Worm (Caenorhabditis elegans) whole organism, L1 larva: ENCODE data around the gene pcs-1.

Experiments used
- C04F5.9 ChIP-seq: sonication (generic microtip); optimal IDR thresholded peaks from 2 replicates; lab custom pipeline; 2016; ENCODE audit warnings: missing genetic modification characterization, missing compliant biosample characterization
- C34B4.2 ChIP-seq: sonication (generic microtip); optimal IDR thresholded peaks from 2 replicates; lab custom pipeline; 2017; ENCODE audit warnings: mild to moderate bottlenecking, missing genetic modification characterization, missing compliant biosample characterization
- aha-1 ChIP-seq: fragments of 150-350 bp; optimal IDR thresholded peaks from 2 replicates; lab custom pipeline; 2014; ENCODE audit warnings: missing biosample characterization, missing genetic modification characterization
- alr-1 ChIP-seq: fragments of 200-800 bp; sonication (Bioruptor generic); optimal IDR thresholded peaks from 2 replicates; lab custom pipeline; 2018; ENCODE audit warnings: borderline replicate concordance, mild to moderate bottlenecking, missing genetic modification characterization, missing compliant biosample characterization
- blmp-1 ChIP-seq: fragments of 150-350 bp; optimal IDR thresholded peaks from 2 replicates; lab custom pipeline; 2014; ENCODE audit warnings: missing biosample characterization, missing genetic modification characterization
- ceh-8 ChIP-seq: fragments of 200-800 bp; sonication (Bioruptor generic); optimal IDR thresholded peaks from 2 replicates; lab custom pipeline; 2018; ENCODE audit warnings: mild to moderate bottlenecking, missing genetic modification characterization, moderate library complexity, missing compliant biosample characterization
- ceh-82 ChIP-seq, 3 experiments: fragments of 150-350 bp in 1 of 3; sonication (generic microtip) in 2 of 3; optimal IDR thresholded peaks; 2 replicates each; lab custom pipeline; 2014 to 2017; ENCODE audit warnings: missing biosample characterization in 3 of 3, missing genetic modification characterization in 3 of 3
- ceh-88 ChIP-seq: fragments of 200-800 bp; sonication (Bioruptor generic); IDR thresholded peaks from 2 replicates; pipeline ENCODE4 v1.3.6; 2022; ENCODE audit warnings: missing genetic modification characterization, missing compliant biosample characterization
- ceh-90 ChIP-seq: sonication (generic microtip); optimal IDR thresholded peaks from 2 replicates; lab custom pipeline; 2016; ENCODE audit warnings: missing genetic modification characterization, missing compliant biosample characterization
- ces-1 ChIP-seq: fragments of 150-350 bp; optimal IDR thresholded peaks from 2 replicates; lab custom pipeline; 2014; ENCODE audit warnings: missing biosample characterization, missing genetic modification reagents, missing genetic modification characterization
- dpl-1 ChIP-seq, 3 experiments: fragments of 150-350 bp in 2 of 3; sonication (generic microtip) in 1 of 3; optimal IDR thresholded peaks; 2 replicates each; lab custom pipeline; 2014 to 2017; ENCODE audit warnings: missing biosample characterization in 3 of 3, missing genetic modification characterization in 3 of 3, missing genetic modification reagents in 3 of 3
- dsc-1 ChIP-seq: sonication (generic microtip); optimal IDR thresholded peaks from 2 replicates; lab custom pipeline; 2016; ENCODE audit warnings: mild to moderate bottlenecking, missing genetic modification characterization, missing compliant biosample characterization
- efl-1 ChIP-seq, 4 experiments: fragments of 150-350 bp; optimal IDR thresholded peaks in 3 of 4; peaks in 1 of 4; 1 replicate in 1 of 4; 2 replicates in 3 of 4; lab custom pipeline; 2014; ENCODE audit warnings: missing biosample characterization in 2 of 4, missing genetic modification characterization in 2 of 4, missing genetic modification reagents in 2 of 4
- efl-3 ChIP-seq: fragments of 200-800 bp; sonication (Bioruptor generic); optimal IDR thresholded peaks from 2 replicates; lab custom pipeline; 2018; ENCODE audit warnings: mild to moderate bottlenecking, missing genetic modification characterization, missing compliant biosample characterization
- egl-27 ChIP-seq, 2 experiments: fragments of 150-350 bp in 1 of 2; sonication (generic microtip); optimal IDR thresholded peaks; 3 replicates each; lab custom pipeline; 2017 to 2018; ENCODE audit warnings: missing biosample characterization in 2 of 2, missing genetic modification characterization in 2 of 2, missing genetic modification reagents in 2 of 2
- elt-2 ChIP-seq: sonication (generic microtip); optimal IDR thresholded peaks from 2 replicates; lab custom pipeline; 2016; ENCODE audit warnings: missing genetic modification characterization, mild to moderate bottlenecking, inconsistent platforms, missing compliant biosample characterization, missing genetic modification reagents
- fkh-10 ChIP-seq: sonication (generic microtip); optimal IDR thresholded peaks from 2 replicates; lab custom pipeline; 2017; ENCODE audit warnings: missing biosample characterization, missing genetic modification reagents, missing genetic modification characterization
- hlh-17 ChIP-seq: fragments of 200-800 bp; sonication (Bioruptor generic); optimal IDR thresholded peaks from 2 replicates; lab custom pipeline; 2018; ENCODE audit warnings: missing genetic modification characterization, mild to moderate bottlenecking, missing compliant biosample characterization, moderate library complexity, borderline replicate concordance
- hlh-4 ChIP-seq: sonication (generic microtip); optimal IDR thresholded peaks from 2 replicates; lab custom pipeline; 2016; ENCODE audit warnings: mild to moderate bottlenecking, missing genetic modification characterization, missing compliant biosample characterization
- hpl-2 ChIP-seq: fragments of 150-350 bp; optimal IDR thresholded peaks from 2 replicates; lab custom pipeline; 2014; ENCODE audit warnings: missing biosample characterization, missing genetic modification reagents, missing genetic modification characterization
- jun-1 ChIP-seq: fragments of 150-350 bp; optimal IDR thresholded peaks from 2 replicates; lab custom pipeline; 2014; ENCODE audit warnings: missing biosample characterization, missing genetic modification reagents, missing genetic modification characterization
- lin-15B ChIP-seq: fragments of 150-350 bp; sonication (generic microtip); optimal IDR thresholded peaks from 3 replicates; lab custom pipeline; 2014; ENCODE audit warnings: missing biosample characterization, missing genetic modification characterization
- lin-35 ChIP-seq, 2 experiments: fragments of 150-350 bp; optimal IDR thresholded peaks; 2 replicates each; lab custom pipeline; 2014; ENCODE audit warnings: missing biosample characterization in 2 of 2, missing genetic modification characterization in 2 of 2, missing genetic modification reagents in 2 of 2
- lin-39 ChIP-seq: fragments of 150-350 bp; optimal IDR thresholded peaks from 2 replicates; lab custom pipeline; 2014; ENCODE audit warnings: missing biosample characterization, missing genetic modification reagents, missing genetic modification characterization
- lsy-2 ChIP-seq, 2 experiments: fragments of 150-350 bp; optimal IDR thresholded peaks; 2 replicates each; lab custom pipeline; 2014; ENCODE audit warnings: missing biosample characterization in 2 of 2, missing genetic modification characterization in 2 of 2
- mab-9 ChIP-seq: fragments of 200-800 bp; sonication (Bioruptor generic); IDR thresholded peaks from 2 replicates; pipeline ENCODE4 v1.3.6; 2022; ENCODE audit warnings: missing genetic modification reagents, missing genetic modification characterization, missing compliant biosample characterization
- mdl-1 ChIP-seq, 2 experiments: fragments of 150-350 bp; optimal IDR thresholded peaks; 2 replicates each; lab custom pipeline; 2014 to 2017; ENCODE audit warnings: missing biosample characterization in 2 of 2, missing genetic modification characterization in 2 of 2, inconsistent platforms in 1 of 2
- mef-2 ChIP-seq: fragments of 150-350 bp; optimal IDR thresholded peaks from 2 replicates; lab custom pipeline; 2014; ENCODE audit warnings: missing biosample characterization, missing genetic modification characterization
- mep-1 ChIP-seq: fragments of 150-350 bp; optimal IDR thresholded peaks from 2 replicates; lab custom pipeline; 2014; ENCODE audit warnings: missing biosample characterization, missing genetic modification characterization
- nhr-12 ChIP-seq: sonication (generic microtip); optimal IDR thresholded peaks from 2 replicates; lab custom pipeline; 2017; ENCODE audit warnings: missing biosample characterization, missing genetic modification characterization
- nhr-19 ChIP-seq: fragments of 200-800 bp; sonication (Bioruptor generic); conservative IDR thresholded peaks from 2 replicates; pipeline ENCODE4 v1.3.6; 2022; ENCODE audit warnings: missing genetic modification characterization, missing compliant biosample characterization
- nhr-28 ChIP-seq: fragments of 150-350 bp; optimal IDR thresholded peaks from 2 replicates; lab custom pipeline; 2014; ENCODE audit warnings: missing biosample characterization, missing genetic modification characterization
- nhr-71 ChIP-seq: sonication (generic microtip); optimal IDR thresholded peaks from 2 replicates; lab custom pipeline; 2016; ENCODE audit warnings: mild to moderate bottlenecking, missing genetic modification characterization, moderate library complexity, missing compliant biosample characterization
- nhr-76 ChIP-seq: sonication (generic microtip); optimal IDR thresholded peaks from 2 replicates; lab custom pipeline; 2017; ENCODE audit warnings: missing biosample characterization, missing genetic modification characterization
- nhr-77 ChIP-seq: fragments of 150-350 bp; optimal IDR thresholded peaks from 2 replicates; lab custom pipeline; 2014; ENCODE audit warnings: missing biosample characterization, missing genetic modification characterization
- nhr-84 ChIP-seq: sonication (generic microtip); optimal IDR thresholded peaks from 2 replicates; lab custom pipeline; 2017; ENCODE audit warnings: missing biosample characterization, missing genetic modification characterization
- nhr-85 ChIP-seq: sonication (generic microtip); peaks from one replicate; lab custom pipeline; 2016; ENCODE audit warnings: missing genetic modification characterization, inconsistent platforms, missing compliant biosample characterization
- nhr-90 ChIP-seq: sonication (generic microtip); optimal IDR thresholded peaks from 2 replicates; lab custom pipeline; 2016; ENCODE audit warnings: mild to moderate bottlenecking, missing genetic modification characterization, missing compliant biosample characterization; ENCODE audit not compliant: poor library complexity
- pag-3 ChIP-seq: sonication (generic microtip); optimal IDR thresholded peaks from 2 replicates; lab custom pipeline; 2017; ENCODE audit warnings: missing genetic modification characterization, mild to moderate bottlenecking, missing compliant biosample characterization, antibody characterized with exemption, borderline replicate concordance; ENCODE audit not compliant: insufficient read depth
- pax-3 ChIP-seq: fragments of 200-800 bp; sonication (Bioruptor generic); optimal IDR thresholded peaks from 2 replicates; lab custom pipeline; 2018; ENCODE audit warnings: mild to moderate bottlenecking, missing genetic modification characterization, moderate library complexity, missing compliant biosample characterization
- pqm-1 ChIP-seq: sonication (generic microtip); optimal IDR thresholded peaks from 3 replicates; lab custom pipeline; 2017; ENCODE audit warnings: missing biosample characterization, missing genetic modification characterization
- skn-1 ChIP-seq: fragments of 150-350 bp; optimal IDR thresholded peaks from 2 replicates; lab custom pipeline; 2014; ENCODE audit warnings: missing biosample characterization, missing genetic modification characterization
- snu-23 ChIP-seq: sonication (generic microtip); optimal IDR thresholded peaks from 2 replicates; lab custom pipeline; 2016; ENCODE audit warnings: missing genetic modification characterization, missing compliant biosample characterization
- sox-4 ChIP-seq: sonication (generic microtip); optimal IDR thresholded peaks from 2 replicates; lab custom pipeline; 2016; ENCODE audit warnings: missing genetic modification characterization, missing compliant biosample characterization
- sptf-1 ChIP-seq: fragments of 150-350 bp; optimal IDR thresholded peaks from 2 replicates; lab custom pipeline; 2014; ENCODE audit warnings: missing biosample characterization, missing genetic modification characterization
- sup-37 ChIP-seq: fragments of 200-800 bp; sonication (Bioruptor generic); optimal IDR thresholded peaks from 2 replicates; lab custom pipeline; 2018; ENCODE audit warnings: mild to moderate bottlenecking, missing genetic modification characterization, missing compliant biosample characterization
- swsn-7 ChIP-seq: sonication (generic microtip); optimal IDR thresholded peaks from 2 replicates; lab custom pipeline; 2016; ENCODE audit warnings: missing genetic modification characterization, missing compliant biosample characterization
- unc-62 ChIP-seq: fragments of 150-350 bp; optimal IDR thresholded peaks from 2 replicates; lab custom pipeline; 2014; ENCODE audit warnings: missing biosample characterization, missing genetic modification reagents, missing genetic modification characterization
- unc-86 ChIP-seq: sonication (generic microtip); optimal IDR thresholded peaks from 2 replicates; lab custom pipeline; 2016; ENCODE audit warnings: missing genetic modification characterization, missing compliant biosample characterization
- unc-98 ChIP-seq: fragments of 200-800 bp; sonication (Bioruptor generic); IDR thresholded peaks from 2 replicates; pipeline ENCODE4 v1.3.6; 2022; ENCODE audit warnings: missing genetic modification characterization, missing compliant biosample characterization
- zag-1 ChIP-seq: fragments of 150-350 bp; optimal IDR thresholded peaks from 2 replicates; lab custom pipeline; 2014; ENCODE audit warnings: missing biosample characterization, missing genetic modification characterization
- ztf-11 ChIP-seq, 2 experiments: sonication (generic microtip); optimal IDR thresholded peaks; 2 replicates each; lab custom pipeline; 2016 to 2017; ENCODE audit warnings: missing genetic modification characterization in 2 of 2, missing biosample characterization in 1 of 2, missing compliant biosample characterization in 1 of 2
- ztf-4 ChIP-seq: fragments of 150-350 bp; optimal IDR thresholded peaks from 2 replicates; lab custom pipeline; 2014; ENCODE audit warnings: missing biosample characterization, missing genetic modification characterization

The pcs-1 gene

DNA sequence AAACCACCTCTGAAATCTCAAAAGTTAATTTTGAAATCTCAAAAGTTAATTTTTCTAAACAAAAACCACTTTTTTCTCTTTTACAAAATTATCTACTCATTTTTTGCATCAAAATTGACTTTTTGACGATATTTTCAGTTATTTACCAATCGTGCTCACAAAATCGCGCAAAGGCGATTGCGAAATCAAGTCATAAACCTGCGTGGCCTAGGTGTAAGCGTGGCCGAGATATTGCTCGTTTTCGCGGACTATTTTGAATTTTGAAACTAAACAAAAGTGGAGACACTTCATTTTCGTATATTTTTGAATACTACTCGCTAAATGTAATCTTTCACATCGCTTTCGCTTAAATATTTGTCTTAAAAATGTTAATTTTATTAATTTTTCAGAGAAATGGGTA, 787 bp upstream of the pcs-1 start, which contains the start of gene smc-6 (continued):
- TF ChIP-seq ztf-4 (tag; lab: Kevin White, UChicago) (no peak), nhr-77 (tag; lab: Kevin White, UChicago) (no peak), sup-37 (GFP tag; lab: Kevin White, UChicago) (no peak), swsn-7 (tag; lab: Kevin White, UChicago) (no peak), nhr-84 (tag; lab: Kevin White, UChicago) (no peak), mab-9 (GFP tag; lab: Robert Waterston, UW) (no peak), lin-39 (tag; lab: Kevin White, UChicago) (no peak), hlh-4 (tag; lab: Kevin White, UChicago) (no peak), ceh-90 (tag; lab: Kevin White, UChicago) (peak; percentile 49), skn-1 (tag; lab: Kevin White, UChicago) (peak; percentile 70), unc-62 (GFP tag; lab: Kevin White, UChicago) (no peak), hlh-17 (GFP tag; lab: Kevin White, UChicago) (no peak), ztf-11 (tag; optimal IDR thresholded peaks at IDR 0.05; lab: Kevin White, UChicago) (no peak), nhr-85 (no peak), lin-15B (tag; lab: Kevin White, UChicago) (peak; percentile 47), mep-1 (tag; lab: Kevin White, UChicago) (peak; percentile 43), snu-23 (GFP tag; lab: Kevin White, UChicago) (no peak), elt-2 (no peak), pqm-1 (tag; lab: Kevin White, UChicago) (no peak), hpl-2 (no peak), ces-1 (GFP tag; lab: Kevin White, UChicago) (no peak), nhr-90 (no peak), blmp-1 (peak; percentile 33), pag-3 (tag; lab: Kevin White, UChicago) (no peak), mef-2 (tag; lab: Kevin White, UChicago) (no peak), alr-1 (tag; lab: Kevin White, UChicago) (no peak), dpl-1 (GFP tag; optimal IDR thresholded peaks at IDR 0.05; lab: Kevin White, UChicago) (peak; percentile 57 to 82 (median 74)), mdl-1 (tag; optimal IDR thresholded peaks at IDR 0.05; lab: Kevin White, UChicago) (peak in 1 of 2 experiments; percentile 19), ceh-8 (GFP tag; lab: Kevin White, UChicago) (no peak), egl-27 (tag; optimal IDR thresholded peaks at IDR 0.05; lab: Kevin White, UChicago) (no peak), jun-1 (tag; lab: Kevin White, UChicago) (no peak), sptf-1 (tag; lab: Kevin White, UChicago) (no peak), efl-1 (optimal IDR thresholded peaks at IDR 0.05; lab: Kevin White, UChicago) (peak; percentile 67 to 70), efl-1 (GFP tag; optimal IDR thresholded peaks at IDR 0.05 in 1 of 2; lab: Kevin White, UChicago) (peak; percentile 81 to 97), nhr-71 (tag; lab: Kevin White, UChicago) (no peak), lin-35 (GFP tag; optimal IDR thresholded peaks at IDR 0.05; lab: Kevin White, UChicago) (peak; percentile 64 to 80), aha-1 (tag; lab: Kevin White, UChicago) (no peak), C34B4.2 (no peak), sox-4 (no peak), unc-86 (tag; lab: Kevin White, UChicago) (no peak), unc-98 (GFP tag; lab: Robert Waterston, UW) (no peak), dsc-1 (tag; lab: Kevin White, UChicago) (no peak), zag-1 (tag; lab: Kevin White, UChicago) (no peak), pax-3 (tag; lab: Kevin White, UChicago) (no peak), ceh-88 (GFP tag; lab: Robert Waterston, UW) (no peak), lsy-2 (tag; optimal IDR thresholded peaks at IDR 0.05; lab: Kevin White, UChicago) (peak in 1 of 2 experiments; percentile 70), efl-3 (GFP tag; lab: Kevin White, UChicago) (no peak), C04F5.9 (no peak), fkh-10 (no peak), nhr-28 (tag; lab: Kevin White, UChicago) (no peak), nhr-19 (GFP tag; lab: Robert Waterston, UW) (no peak), ceh-82 (tag; optimal IDR thresholded peaks at IDR 0.05; lab: Kevin White, UChicago) (peak in 1 of 3 experiments; percentile 58), nhr-76 (tag; lab: Kevin White, UChicago) (no peak), nhr-12 (tag; lab: Kevin White, UChicago) (no peak)
